Fruit fly (Drosophila melanogaster): ENCODE results near the gene nAChRbeta3.

DNA sequence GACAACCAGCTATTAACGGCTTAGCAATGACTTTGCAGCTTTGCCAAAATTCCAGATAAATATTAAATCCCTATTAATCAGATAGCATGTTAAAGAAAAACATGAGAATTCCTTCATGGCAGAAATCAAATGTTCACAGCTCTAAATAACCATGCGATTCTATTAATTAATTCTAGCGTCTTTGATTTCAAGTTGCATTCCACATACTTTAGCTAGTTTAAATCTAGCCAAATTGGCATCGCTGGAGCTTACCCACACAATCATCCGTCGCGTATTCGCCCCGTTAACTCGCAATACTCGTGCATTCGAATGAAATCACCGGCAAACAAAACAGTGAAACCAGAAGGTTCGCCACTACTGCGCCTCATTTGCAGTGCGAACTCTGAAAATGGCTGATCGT lies 14.4 kb downstream of the nAChRbeta3 start, which contains the start of gene Tspo:
- TF ChIP-seq CG8478 (optimal IDR thresholded peaks at IDR 0.05): no peak
- no peak for TF ChIP-seq CTCF (optimal IDR thresholded peaks at IDR 0.05)

Measured in S2 (cell line).